Worm (Caenorhabditis elegans) whole organism, young adult: Measurements from ENCODE around the gene his-62.

Source experiments
- repo-1 ChIP-seq: sonication (generic microtip); optimal IDR thresholded peaks from 2 replicates; lab custom pipeline; 2017; ENCODE audit warnings: mild to moderate bottlenecking, missing genetic modification characterization, missing compliant biosample characterization
- unc-62 ChIP-seq: fragments of 150-350 bp; optimal IDR thresholded peaks from 2 replicates; lab custom pipeline; 2014; ENCODE audit warnings: missing biosample characterization, missing genetic modification reagents, missing genetic modification characterization

DNA sequence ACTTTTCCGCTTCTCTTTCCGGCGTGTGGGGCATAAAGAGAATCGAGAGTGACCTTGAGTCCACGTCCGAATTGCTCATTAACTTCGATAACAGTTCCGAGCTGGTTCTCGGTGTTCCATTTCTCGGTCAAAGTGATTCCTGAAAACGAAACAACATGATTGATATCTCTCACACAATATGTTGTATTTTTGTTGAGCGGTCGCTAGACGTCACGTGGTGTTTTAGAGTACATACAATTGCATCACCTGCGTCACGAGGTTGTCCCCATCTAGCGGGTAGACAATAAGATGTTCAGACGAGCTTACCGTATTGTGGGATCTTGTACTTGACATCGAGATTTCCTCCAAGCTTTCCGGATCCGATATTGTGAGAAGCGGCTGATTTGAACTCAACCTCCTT, 21.0 kb downstream of the his-62 start:
- TF ChIP-seq repo-1 (tag; lab: Kevin White, UChicago), result no peak
- TF ChIP-seq unc-62 (GFP tag; lab: Kevin White, UChicago), result no peak
